Fruit fly (Drosophila melanogaster) whole organism, prepupa: ENCODE data around the gene CG10194.

Experiments used
- Blimp-1 ChIP-seq: fragments of 200-800 bp; sonication (Bioruptor generic); optimal IDR thresholded peaks from 3 replicates; lab custom pipeline; 2017; ENCODE audit warnings: missing biosample characterization, missing genetic modification characterization, mild to moderate bottlenecking, moderate library complexity, missing genetic modification reagents
- CG10631 ChIP-seq: fragments of 200-800 bp; sonication (Bioruptor generic); optimal IDR thresholded peaks from 2 replicates; lab custom pipeline; 2016; ENCODE audit warnings: missing biosample characterization, missing genetic modification characterization
- CG10669 ChIP-seq: fragments of 200-800 bp; sonication (Bioruptor generic); optimal IDR thresholded peaks from 3 replicates; lab custom pipeline; 2018; ENCODE audit warnings: missing biosample characterization, mild to moderate bottlenecking, missing genetic modification characterization, moderate library complexity
- CG11294 ChIP-seq: fragments of 200-800 bp; sonication (Bioruptor generic); IDR thresholded peaks from 2 replicates; pipeline ENCODE4 v1.3.6; 2022; ENCODE audit warnings: missing biosample characterization, missing genetic modification characterization
- CG11902 ChIP-seq: fragments of 200-800 bp; sonication (Bioruptor generic); optimal IDR thresholded peaks from 3 replicates; lab custom pipeline; 2016; ENCODE audit warnings: missing biosample characterization, missing genetic modification characterization
- CG15336 ChIP-seq: fragments of 200-800 bp; sonication (Bioruptor generic); IDR thresholded peaks from 2 replicates; pipeline ENCODE4 v1.3.6; 2022; ENCODE audit warnings: missing biosample characterization, missing genetic modification characterization
- CG1621 ChIP-seq: fragments of 200-800 bp; sonication (Bioruptor generic); optimal IDR thresholded peaks from 3 replicates; lab custom pipeline; 2018; ENCODE audit warnings: missing biosample characterization, mild to moderate bottlenecking, missing genetic modification characterization
- CG16779 ChIP-seq: fragments of 200-800 bp; sonication (Bioruptor generic); optimal IDR thresholded peaks from 3 replicates; lab custom pipeline; 2017; ENCODE audit warnings: missing biosample characterization, mild to moderate bottlenecking, missing genetic modification characterization
- CG3032 ChIP-seq: fragments of 200-800 bp; optimal IDR thresholded peaks from 2 replicates; lab custom pipeline; 2019; ENCODE audit warnings: missing biosample characterization, mild to moderate bottlenecking, missing genetic modification characterization, moderate library complexity
- CG31627 ChIP-seq: fragments of 200-800 bp; sonication (Bioruptor generic); optimal IDR thresholded peaks from 3 replicates; lab custom pipeline; 2016; ENCODE audit warnings: missing biosample characterization, missing genetic modification characterization
- CG32006 ChIP-seq: fragments of 200-800 bp; sonication (Bioruptor generic); optimal IDR thresholded peaks from 3 replicates; lab custom pipeline; 2017; ENCODE audit warnings: missing biosample characterization, mild to moderate bottlenecking, missing genetic modification characterization
- CG34406 ChIP-seq: fragments of 200-800 bp; sonication (Bioruptor generic); optimal IDR thresholded peaks from 3 replicates; lab custom pipeline; 2016; ENCODE audit warnings: missing biosample characterization, missing genetic modification characterization
- CG3919 ChIP-seq: fragments of 200-800 bp; sonication (Bioruptor generic); optimal IDR thresholded peaks from 3 replicates; lab custom pipeline; 2016; ENCODE audit warnings: missing biosample characterization, missing genetic modification characterization
- CG6163 ChIP-seq: fragments of 200-800 bp; sonication (Bioruptor generic); IDR thresholded peaks from 3 replicates; pipeline ENCODE4 v1.3.6; 2022; ENCODE audit warnings: missing biosample characterization, missing genetic modification characterization
- CG6792 ChIP-seq: fragments of 200-800 bp; sonication (Bioruptor generic); optimal IDR thresholded peaks from 3 replicates; lab custom pipeline; 2016; ENCODE audit warnings: missing biosample characterization, missing genetic modification characterization
- CG7368 ChIP-seq: fragments of 200-800 bp; sonication (Bioruptor generic); optimal IDR thresholded peaks from 3 replicates; lab custom pipeline; 2016; ENCODE audit warnings: missing biosample characterization, missing genetic modification characterization
- CG8119 ChIP-seq: fragments of 200-800 bp; sonication (Bioruptor generic); IDR thresholded peaks from 3 replicates; pipeline ENCODE4 v1.3.6; 2022; ENCODE audit warnings: missing biosample characterization, missing genetic modification characterization
- CG8632 ChIP-seq: fragments of 200-800 bp; sonication (Bioruptor generic); optimal IDR thresholded peaks from 3 replicates; lab custom pipeline; 2016; ENCODE audit warnings: missing biosample characterization, missing genetic modification characterization
- CG9139 ChIP-seq: fragments of 200-800 bp; sonication (Bioruptor generic); optimal IDR thresholded peaks from 3 replicates; lab custom pipeline; 2017; ENCODE audit warnings: missing biosample characterization, mild to moderate bottlenecking, missing genetic modification characterization
- Eip75B ChIP-seq: fragments of 200-800 bp; sonication (Bioruptor generic); optimal IDR thresholded peaks from 3 replicates; lab custom pipeline; 2016; ENCODE audit warnings: missing biosample characterization, missing genetic modification characterization
- Eip78C ChIP-seq: fragments of 200-800 bp; sonication (Bioruptor generic); peaks from one replicate; lab custom pipeline; 2016; ENCODE audit warnings: missing biosample characterization, missing genetic modification characterization
- Eip93F ChIP-seq: fragments of 200-800 bp; sonication (Bioruptor generic); optimal IDR thresholded peaks from 2 replicates; lab custom pipeline; 2016; ENCODE audit warnings: missing biosample characterization, mild to moderate bottlenecking, missing genetic modification characterization
- Ets96B ChIP-seq: fragments of 200-800 bp; optimal IDR thresholded peaks from 2 replicates; lab custom pipeline; 2019; ENCODE audit warnings: missing biosample characterization, mild to moderate bottlenecking, missing genetic modification characterization, moderate library complexity
- Gug ChIP-seq: fragments of 200-800 bp; sonication (Bioruptor generic); IDR thresholded peaks from 2 replicates; pipeline ENCODE4 v1.3.6; 2022; ENCODE audit warnings: missing biosample characterization, missing genetic modification characterization
- Hr38 ChIP-seq: sonication (Bioruptor generic); optimal IDR thresholded peaks from 2 replicates; lab custom pipeline; 2016; ENCODE audit warnings: missing biosample characterization, missing genetic modification characterization
- Hr4 ChIP-seq: fragments of 200-800 bp; sonication (Bioruptor generic); optimal IDR thresholded peaks from 3 replicates; lab custom pipeline; 2016; ENCODE audit warnings: missing biosample characterization, missing genetic modification characterization
- Lpt ChIP-seq: fragments of 200-800 bp; sonication (Bioruptor generic); optimal IDR thresholded peaks from 3 replicates; lab custom pipeline; 2016; ENCODE audit warnings: missing biosample characterization, missing genetic modification characterization
- OdsH ChIP-seq: fragments of 200-800 bp; sonication (Bioruptor generic); optimal IDR thresholded peaks from 3 replicates; lab custom pipeline; 2016; ENCODE audit warnings: missing biosample characterization, missing genetic modification characterization
- Sox102F ChIP-seq: fragments of 200-800 bp; sonication (Bioruptor generic); optimal IDR thresholded peaks from 2 replicates; lab custom pipeline; 2016; ENCODE audit warnings: missing biosample characterization, mild to moderate bottlenecking, missing genetic modification characterization
- Sox14 ChIP-seq: fragments of 200-800 bp; sonication (Bioruptor generic); optimal IDR thresholded peaks from 3 replicates; lab custom pipeline; 2016; ENCODE audit warnings: missing biosample characterization, missing genetic modification characterization
- Sox15 ChIP-seq: fragments of 200-800 bp; sonication (Bioruptor generic); optimal IDR thresholded peaks from 3 replicates; lab custom pipeline; 2016; ENCODE audit warnings: missing biosample characterization, missing genetic modification characterization
- achi ChIP-seq: fragments of 200-800 bp; sonication (Bioruptor generic); optimal IDR thresholded peaks from 3 replicates; lab custom pipeline; 2016; ENCODE audit warnings: missing biosample characterization, missing genetic modification characterization
- acj6 ChIP-seq: fragments of 200-800 bp; sonication (Bioruptor generic); optimal IDR thresholded peaks from 3 replicates; lab custom pipeline; 2016; ENCODE audit warnings: missing biosample characterization, missing genetic modification characterization
- cyc ChIP-seq: fragments of 200-800 bp; sonication (Bioruptor generic); optimal IDR thresholded peaks from 3 replicates; lab custom pipeline; 2016; ENCODE audit warnings: missing biosample characterization, missing genetic modification characterization
- dac ChIP-seq: fragments of 200-800 bp; sonication (Bioruptor generic); optimal IDR thresholded peaks from 2 replicates; lab custom pipeline; 2017; ENCODE audit warnings: missing biosample characterization, mild to moderate bottlenecking, missing genetic modification characterization
- dsx ChIP-seq: fragments of 200-800 bp; optimal IDR thresholded peaks from 3 replicates; lab custom pipeline; 2019; ENCODE audit warnings: missing biosample characterization, mild to moderate bottlenecking, missing genetic modification characterization, moderate library complexity; ENCODE audit not compliant: poor library complexity, severe bottlenecking
- eg ChIP-seq: fragments of 200-800 bp; sonication (Bioruptor generic); IDR thresholded peaks from 3 replicates; pipeline ENCODE4 v1.3.6; 2022; ENCODE audit warnings: missing biosample characterization, missing genetic modification characterization
- esn ChIP-seq: fragments of 200-800 bp; sonication (Bioruptor generic); optimal IDR thresholded peaks from 2 replicates; lab custom pipeline; 2016; ENCODE audit warnings: missing biosample characterization, mild to moderate bottlenecking, missing genetic modification characterization, moderate library complexity
- fd59A ChIP-seq: fragments of 200-800 bp; sonication (Bioruptor generic); optimal IDR thresholded peaks from 2 replicates; lab custom pipeline; 2017; ENCODE audit warnings: missing biosample characterization, mild to moderate bottlenecking, missing genetic modification characterization, missing genetic modification reagents
- fd85E ChIP-seq: fragments of 200-800 bp; sonication (Bioruptor generic); optimal IDR thresholded peaks from 3 replicates; lab custom pipeline; 2016; ENCODE audit warnings: missing biosample characterization, missing genetic modification characterization
- fkh ChIP-seq: fragments of 200-800 bp; sonication (Bioruptor generic); optimal IDR thresholded peaks from 3 replicates; lab custom pipeline; 2017; ENCODE audit warnings: missing biosample characterization, mild to moderate bottlenecking, missing genetic modification characterization, moderate library complexity
- lz ChIP-seq: fragments of 200-800 bp; sonication (Bioruptor generic); optimal IDR thresholded peaks from 3 replicates; lab custom pipeline; 2016; ENCODE audit warnings: missing biosample characterization, missing genetic modification characterization
- net ChIP-seq: fragments of 200-800 bp; sonication (Bioruptor generic); optimal IDR thresholded peaks from 3 replicates; lab custom pipeline; 2016; ENCODE audit warnings: missing biosample characterization, missing genetic modification characterization
- pdm3 ChIP-seq: fragments of 200-800 bp; sonication (Bioruptor generic); optimal IDR thresholded peaks from 3 replicates; lab custom pipeline; 2016; ENCODE audit warnings: missing biosample characterization, missing genetic modification characterization
- salr ChIP-seq, 2 experiments: fragments of 200-800 bp; sonication (Bioruptor generic); optimal IDR thresholded peaks; 3 replicates each; lab custom pipeline; 2016 to 2018; ENCODE audit warnings: missing biosample characterization in 2 of 2, missing genetic modification characterization in 2 of 2, mild to moderate bottlenecking in 1 of 2
- ss ChIP-seq, 2 experiments: fragments of 200-800 bp; sonication (Bioruptor generic); optimal IDR thresholded peaks; 2 replicates in 1 of 2; 3 replicates in 1 of 2; lab custom pipeline; 2017 to 2018; ENCODE audit warnings: mild to moderate bottlenecking in 2 of 2, missing biosample characterization in 2 of 2, missing genetic modification characterization in 2 of 2, moderate library complexity in 1 of 2
- svp ChIP-seq: fragments of 200-800 bp; sonication (Bioruptor generic); peaks from one replicate; lab custom pipeline; 2016; ENCODE audit warnings: missing biosample characterization, missing genetic modification characterization
- topi ChIP-seq: fragments of 200-800 bp; sonication (Bioruptor generic); optimal IDR thresholded peaks from 3 replicates; lab custom pipeline; 2016; ENCODE audit warnings: missing biosample characterization, missing genetic modification characterization
- vri ChIP-seq: fragments of 200-800 bp; sonication (Bioruptor generic); optimal IDR thresholded peaks from 3 replicates; lab custom pipeline; 2016; ENCODE audit warnings: missing biosample characterization, mild to moderate bottlenecking, missing genetic modification characterization

CG10194 gene

dm6 chr2L:19441339-19441738, 48.6 kb downstream of the CG10194 start (continued):
- TF ChIP-seq CG9139 (GFP tag; lab: Kevin White, UChicago) (no peak), achi (GFP tag; lab: Kevin White, UChicago) (no peak), CG8119 (GFP tag; lab: Robert Waterston, UW) (peak; percentile 13; the same call in 1 of the 3 replicates), topi (GFP tag; lab: Kevin White, UChicago) (no peak), acj6 (GFP tag; lab: Kevin White, UChicago) (no peak), CG8632 (GFP tag; lab: Kevin White, UChicago) (no peak), OdsH (GFP tag; lab: Kevin White, UChicago) (no peak), Gug (GFP tag; lab: Robert Waterston, UW) (peak; percentile 44; the same call in 1 of the 2 replicates), net (GFP tag; lab: Kevin White, UChicago) (no peak), Sox14 (no peak), esn (no peak), Hr4 (peak; percentile 12)

dm6 chr2L:19440732-19441131, 49.2 kb downstream of the CG10194 start:
- no peak for TF ChIP-seq net (GFP tag; lab: Kevin White, UChicago)
- TF ChIP-seq Eip78C, result no peak
- TF ChIP-seq acj6 (GFP tag; lab: Kevin White, UChicago), result peak; percentile 7
- TF ChIP-seq fkh (GFP tag; lab: Kevin White, UChicago), result no peak
- TF ChIP-seq CG8119 (GFP tag; lab: Robert Waterston, UW), result no peak
- TF ChIP-seq CG7368 (GFP tag; lab: Kevin White, UChicago), result no peak
- peak; percentile 18 for TF ChIP-seq CG3032 (tag; lab: Kevin White, UChicago)
- no peak for TF ChIP-seq CG16779
- no peak for TF ChIP-seq Hr4
- TF ChIP-seq CG6163, result peak; percentile 91
- no peak for TF ChIP-seq dac (GFP tag; lab: Kevin White, UChicago)
- TF ChIP-seq CG10669 (GFP tag; lab: Kevin White, UChicago), result no peak
- no peak for TF ChIP-seq salr (GFP tag; optimal IDR thresholded peaks at IDR 0.05; lab: Kevin White, UChicago)
- peak; percentile 28 for TF ChIP-seq CG1621 (tag; lab: Kevin White, UChicago)
- TF ChIP-seq eg (GFP tag; lab: Robert Waterston, UW), result 0 out of 3 replicates have a peak, but pooled peaks have one; percentile 34
- no peak for TF ChIP-seq Sox102F (GFP tag; lab: Kevin White, UChicago)
- TF ChIP-seq Lpt (GFP tag; lab: Kevin White, UChicago), result no peak
- no peak for TF ChIP-seq cyc
- no peak for TF ChIP-seq CG32006 (GFP tag; lab: Kevin White, UChicago)
- no peak for TF ChIP-seq CG9139 (GFP tag; lab: Kevin White, UChicago)
- TF ChIP-seq Eip75B (GFP tag; lab: Kevin White, UChicago), result peak; percentile 78
- no peak for TF ChIP-seq lz (GFP tag; lab: Kevin White, UChicago)
- TF ChIP-seq CG31627 (GFP tag; lab: Kevin White, UChicago), result no peak
- TF ChIP-seq CG10631, result no peak
- TF ChIP-seq Blimp-1 (GFP tag; lab: Kevin White, UChicago), result no peak
- peak; percentile 54 for TF ChIP-seq pdm3
- no peak for TF ChIP-seq CG11902 (GFP tag; lab: Kevin White, UChicago)
- no peak for TF ChIP-seq achi (GFP tag; lab: Kevin White, UChicago)
- no peak for TF ChIP-seq CG34406 (GFP tag; lab: Kevin White, UChicago)
- peak; percentile 14 to 58 for TF ChIP-seq ss (GFP tag; optimal IDR thresholded peaks at IDR 0.05; lab: Kevin White, UChicago)
- TF ChIP-seq vri, result peak; percentile 16
- peak; percentile 6 for TF ChIP-seq CG3919
- no peak for TF ChIP-seq fd59A (GFP tag; lab: Kevin White, UChicago)
- TF ChIP-seq CG11294, result no peak
- TF ChIP-seq Sox15 (GFP tag; lab: Kevin White, UChicago), result no peak
- peak; percentile 30 for TF ChIP-seq CG8632 (GFP tag; lab: Kevin White, UChicago)
- no peak for TF ChIP-seq svp (GFP tag; lab: Kevin White, UChicago)
- no peak for TF ChIP-seq CG6792 (GFP tag; lab: Kevin White, UChicago)
- TF ChIP-seq Ets96B (tag; lab: Kevin White, UChicago), result peak; percentile 9
- no peak for TF ChIP-seq Hr38 (GFP tag; lab: Kevin White, UChicago)
- TF ChIP-seq fd85E (GFP tag; lab: Kevin White, UChicago), result no peak
- peak; percentile 25; the same call in 1 of the 2 replicates for TF ChIP-seq CG15336 (GFP tag; lab: Robert Waterston, UW)
- TF ChIP-seq dsx, result peak; percentile 49
- no peak for TF ChIP-seq esn
- TF ChIP-seq Eip93F (GFP tag; lab: Kevin White, UChicago), result no peak
